Worm (Caenorhabditis elegans) whole organism, L2 larva: ENCODE data around the gene K01A6.5.

ENCODE experiments used
- ama-1 ChIP-seq: fragments of 150-350 bp; optimal IDR thresholded peaks from 2 replicates; lab custom pipeline; 2018; ENCODE audit warnings: inconsistent platforms
- egl-27 ChIP-seq: sonication (generic microtip); optimal IDR thresholded peaks from 3 replicates; lab custom pipeline; 2017; ENCODE audit warnings: missing biosample characterization, missing genetic modification reagents, missing genetic modification characterization
- elt-1 ChIP-seq: fragments of 150-350 bp; optimal IDR thresholded peaks from 2 replicates; lab custom pipeline; 2014; ENCODE audit warnings: missing biosample characterization, missing genetic modification characterization
- nhr-11 ChIP-seq: fragments of 150-350 bp; optimal IDR thresholded peaks from 2 replicates; lab custom pipeline; 2014; ENCODE audit warnings: missing biosample characterization, missing genetic modification characterization
- nhr-237 ChIP-seq: fragments of 150-350 bp; optimal IDR thresholded peaks from 2 replicates; lab custom pipeline; 2014; ENCODE audit warnings: missing biosample characterization, missing genetic modification characterization
- unc-39 ChIP-seq: fragments of 150-350 bp; optimal IDR thresholded peaks from 2 replicates; lab custom pipeline; 2014; ENCODE audit warnings: missing biosample characterization, missing genetic modification characterization
- zag-1 ChIP-seq: fragments of 150-350 bp; optimal IDR thresholded peaks from 2 replicates; lab custom pipeline; 2014; ENCODE audit warnings: missing biosample characterization, missing genetic modification characterization

- no peak for TF ChIP-seq unc-39 (tag; lab: Kevin White, UChicago)
- no peak for TF ChIP-seq zag-1 (tag; lab: Kevin White, UChicago)
- TF ChIP-seq elt-1 (tag; lab: Kevin White, UChicago) = no peak
- TF ChIP-seq egl-27 (tag; lab: Kevin White, UChicago) = no peak
- no peak for TF ChIP-seq nhr-237 (tag; lab: Kevin White, UChicago)
- no peak for TF ChIP-seq nhr-11
- no peak for TF ChIP-seq ama-1 (lab: Kevin White, UChicago)
Observed at ce11 chrIV:11697514-11697913, 45.0 kb upstream of the K01A6.5 start.
